Fruit fly (Drosophila melanogaster): ENCODE results near the gene ppk22.

Gene ppk22

dm6 chr3R:24859701-24860100, at the start of gene ppk22:
TSS of gene ppk22 (minus strand) at chr3R:24859801.
- TF ChIP-seq CG17806 (tag; optimal IDR thresholded peaks at IDR 0.05) = no peak
- TF ChIP-seq fd96Ca (GFP tag; IDR thresholded peaks at IDR 0.05) = no peak
- TF ChIP-seq Pif1A (GFP tag; optimal IDR thresholded peaks at IDR 0.05) = no peak

dm6 chr3R:24908034-24908433, 48.4 kb upstream of the ppk22 start:
- peak; percentile 66 for TF ChIP-seq Ets98B (GFP tag; IDR thresholded peaks at IDR 0.05)
- no peak for TF ChIP-seq CG15710 (tag; optimal IDR thresholded peaks at IDR 0.05)
- peak; percentile 68 for TF ChIP-seq CG32121 (GFP tag; IDR thresholded peaks at IDR 0.05)
- TF ChIP-seq CG8159 (tag; optimal IDR thresholded peaks at IDR 0.05) = no peak
- TF ChIP-seq fd96Ca (GFP tag; IDR thresholded peaks at IDR 0.05) = 0 out of 3 replicates have a peak, but pooled peaks have one; percentile 34
- peak; percentile 38 for TF ChIP-seq CG8301 (tag; optimal IDR thresholded peaks at IDR 0.05)
- no peak for TF ChIP-seq CG4496 (GFP tag; IDR thresholded peaks at IDR 0.05)
- TF ChIP-seq CG17806 (tag; optimal IDR thresholded peaks at IDR 0.05) = no peak
- TF ChIP-seq CG14655 (GFP tag; optimal IDR thresholded peaks at IDR 0.05) = peak; percentile 28
- no peak for TF ChIP-seq rn (GFP tag; IDR thresholded peaks at IDR 0.05)
- no peak for TF ChIP-seq Pif1B (GFP tag; optimal IDR thresholded peaks at IDR 0.05)

dm6 chr3R:24906648-24907047, 47.0 kb upstream of the ppk22 start:
- TF ChIP-seq CG32121 (GFP tag; IDR thresholded peaks at IDR 0.05) (peak; percentile 64), gl (tag; optimal IDR thresholded peaks at IDR 0.05) (no peak), CG17806 (tag; optimal IDR thresholded peaks at IDR 0.05) (no peak), CG12605 (GFP tag; IDR thresholded peaks at IDR 0.05) (peak; percentile 45; the same call in 1 of the 2 replicates), CG9948 (tag; optimal IDR thresholded peaks at IDR 0.05) (no peak), CG8301 (tag; optimal IDR thresholded peaks at IDR 0.05) (peak; percentile 9), CG8159 (tag; optimal IDR thresholded peaks at IDR 0.05) (no peak), EcR (GFP tag; optimal IDR thresholded peaks at IDR 0.05) (no peak), Ets98B (GFP tag; IDR thresholded peaks at IDR 0.05) (peak; percentile 25; the same call in 1 of the 2 replicates), Pif1B (GFP tag; optimal IDR thresholded peaks at IDR 0.05) (no peak), CG4496 (GFP tag; IDR thresholded peaks at IDR 0.05) (peak; percentile 55; the same call in 1 of the 3 replicates), fd96Ca (GFP tag; IDR thresholded peaks at IDR 0.05) (0 out of 3 replicates have a peak, but pooled peaks have one; percentile 30), rn (GFP tag; IDR thresholded peaks at IDR 0.05) (no peak)

dm6 chr3R:24905959-24906634, 46.5 kb upstream of the ppk22 start, which contains the start of gene CG13643:
TSS of gene CG13643 (minus strand) at chr3R:24906004.
- TF ChIP-seq Pif1B (GFP tag; optimal IDR thresholded peaks at IDR 0.05) = peak; percentile 51
- TF ChIP-seq CG34367 (tag; optimal IDR thresholded peaks at IDR 0.05) = no peak
- peak; percentile 56 for TF ChIP-seq CG32121 (GFP tag; IDR thresholded peaks at IDR 0.05)
- peak; percentile 79 for TF ChIP-seq CG8301 (tag; optimal IDR thresholded peaks at IDR 0.05)
- TF ChIP-seq CG17806 (tag; optimal IDR thresholded peaks at IDR 0.05) = no peak
- peak; percentile 81 for TF ChIP-seq CG14655 (GFP tag; optimal IDR thresholded peaks at IDR 0.05)
- TF ChIP-seq CG4496 (GFP tag; IDR thresholded peaks at IDR 0.05) = peak; percentile 42; the same call in 1 of the 3 replicates
- peak; percentile 54 for TF ChIP-seq Pif1A (GFP tag; optimal IDR thresholded peaks at IDR 0.05)
- TF ChIP-seq CG8159 (tag; optimal IDR thresholded peaks at IDR 0.05) = peak; percentile 53
- TF ChIP-seq Ets98B (GFP tag; IDR thresholded peaks at IDR 0.05) = peak; percentile 23; the same call in 1 of the 2 replicates
- no peak for TF ChIP-seq CG15710 (tag; optimal IDR thresholded peaks at IDR 0.05)

dm6 chr3R:24900816-24901215, 41.2 kb upstream of the ppk22 start, which contains the start of gene CG10845:
TSS of gene CG10845 (plus strand) at chr3R:24901116.
- TF ChIP-seq CG32121 (GFP tag; IDR thresholded peaks at IDR 0.05) (no peak), Pif1B (GFP tag; optimal IDR thresholded peaks at IDR 0.05) (no peak), CG9948 (tag; optimal IDR thresholded peaks at IDR 0.05) (no peak), fd96Ca (GFP tag; IDR thresholded peaks at IDR 0.05) (no peak), CG4496 (GFP tag; IDR thresholded peaks at IDR 0.05) (no peak), Snoo (tag; optimal IDR thresholded peaks at IDR 0.05) (no peak), rn (GFP tag; IDR thresholded peaks at IDR 0.05) (no peak), Ets98B (GFP tag; IDR thresholded peaks at IDR 0.05) (no peak), CG8159 (tag; optimal IDR thresholded peaks at IDR 0.05) (no peak), CG34367 (tag; optimal IDR thresholded peaks at IDR 0.05) (no peak), CG13204 (GFP tag; optimal IDR thresholded peaks at IDR 0.05) (no peak), CG17806 (tag; optimal IDR thresholded peaks at IDR 0.05) (no peak), CG12605 (GFP tag; IDR thresholded peaks at IDR 0.05) (no peak), CG10348 (GFP tag; IDR thresholded peaks at IDR 0.05) (no peak), CG8301 (tag; optimal IDR thresholded peaks at IDR 0.05) (no peak), Pif1A (GFP tag; optimal IDR thresholded peaks at IDR 0.05) (no peak)

dm6 chr3R:24894419-24895206, 35.0 kb upstream of the ppk22 start, which contains the start of the genes CG31121 and CG11069:
TSS of gene CG31121 (minus strand) at chr3R:24894605.
TSS of gene CG11069 (plus strand) at chr3R:24894742.
- peak; percentile 46 for TF ChIP-seq EcR (GFP tag; optimal IDR thresholded peaks at IDR 0.05)
- TF ChIP-seq CG15710 (tag; optimal IDR thresholded peaks at IDR 0.05) = no peak
- peak; percentile 19 for TF ChIP-seq CG13204 (GFP tag; optimal IDR thresholded peaks at IDR 0.05)
- 0 out of 3 replicates have a peak, but pooled peaks have one; percentile 48 for TF ChIP-seq fd96Ca (GFP tag; IDR thresholded peaks at IDR 0.05)
- TF ChIP-seq Ets98B (GFP tag; IDR thresholded peaks at IDR 0.05) = peak; percentile 41; the same call in 1 of the 2 replicates
- no peak for TF ChIP-seq CG12605 (GFP tag; IDR thresholded peaks at IDR 0.05)
